Worm (Caenorhabditis elegans): Measurements from ENCODE around the gene lim-6.

The lim-6 gene

ce11 chrX:1103702-1104262 lies 31.5 kb downstream of the lim-6 start, which contains the start of gene ife-4 (continued):
- TF ChIP-seq fkh-10 (GFP tag; optimal IDR thresholded peaks at IDR 0.05), result no peak
- TF ChIP-seq lir-3 (tag; optimal IDR thresholded peaks at IDR 0.05; ENCODE audit: poor library complexity), result peak; percentile 28
- peak in 1 of 3 experiments; percentile 37 for TF ChIP-seq ceh-82 (tag; optimal IDR thresholded peaks at IDR 0.05)
- peak in 1 of 2 experiments; percentile 13 for TF ChIP-seq lsy-2 (tag; optimal IDR thresholded peaks at IDR 0.05)
- peak; percentile 39 for TF ChIP-seq unc-86 (tag; optimal IDR thresholded peaks at IDR 0.05)
- no peak for TF ChIP-seq isw-1 (GFP tag; IDR thresholded peaks at IDR 0.05)

- TF ChIP-seq nhr-76 (tag; optimal IDR thresholded peaks at IDR 0.05), result no peak
- TF ChIP-seq nhr-237 (tag; optimal IDR thresholded peaks at IDR 0.05), result no peak
These were observed 35.5 kb downstream of the lim-6 start, which contains the start of gene C05D9.4 for ce11 chrX:1107758-1108157. TSS of gene C05D9.4 (plus strand) at chrX:1108058.

ce11 chrX:1108874-1109273 lies 36.6 kb downstream of the lim-6 start:
- TF ChIP-seq unc-130 (tag; optimal IDR thresholded peaks at IDR 0.05) (peak; percentile 24), sox-4 (tag; optimal IDR thresholded peaks at IDR 0.05) (no peak), efl-1 (optimal IDR thresholded peaks at IDR 0.05) (no peak), efl-1 (GFP tag; optimal IDR thresholded peaks at IDR 0.05 in 1 of 2) (peak in 1 of 2 experiments; percentile 61), blmp-1 (tag; optimal IDR thresholded peaks at IDR 0.05) (no peak), lin-14 (GFP tag; optimal IDR thresholded peaks at IDR 0.05) (peak; percentile 71), nhr-71 (tag; optimal IDR thresholded peaks at IDR 0.05) (peak; percentile 44), snu-23 (GFP tag; optimal IDR thresholded peaks at IDR 0.05) (peak; percentile 7), lsy-2 (tag; optimal IDR thresholded peaks at IDR 0.05) (peak in 1 of 2 experiments; percentile 11), rnt-1 (tag; optimal IDR thresholded peaks at IDR 0.05) (peak; percentile 94), egl-13 (tag; optimal IDR thresholded peaks at IDR 0.05) (no peak), lin-39 (tag; optimal IDR thresholded peaks at IDR 0.05) (peak; percentile 74)

DNA sequence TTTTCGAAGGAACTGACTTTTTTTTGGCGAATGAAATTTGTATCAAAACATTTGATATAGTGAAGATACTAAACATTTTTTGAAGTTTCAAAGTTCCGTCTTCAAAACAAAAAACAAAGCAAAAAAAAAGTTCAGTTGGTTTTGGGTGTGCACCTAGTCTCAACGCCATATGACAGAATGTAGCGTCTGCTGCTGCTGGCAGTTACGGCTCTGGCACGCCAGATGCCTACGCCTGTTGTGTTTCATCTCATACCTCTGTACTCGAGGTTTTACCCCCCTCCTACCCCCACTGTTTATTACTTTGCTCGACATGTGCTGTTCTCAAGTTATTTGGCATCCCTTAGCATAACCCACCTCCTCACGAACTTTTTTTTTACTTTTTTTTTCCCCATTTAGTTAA lies 38.5 kb downstream of the lim-6 start:
- TF ChIP-seq nhr-71 (tag; optimal IDR thresholded peaks at IDR 0.05) (peak; percentile 38), Y116A8C.19 (tag; optimal IDR thresholded peaks at IDR 0.05; ENCODE audit: borderline replicate concordance) (no peak), lin-14 (GFP tag; optimal IDR thresholded peaks at IDR 0.05) (peak; percentile 51), rnt-1 (tag; optimal IDR thresholded peaks at IDR 0.05) (peak; percentile 55)

DNA sequence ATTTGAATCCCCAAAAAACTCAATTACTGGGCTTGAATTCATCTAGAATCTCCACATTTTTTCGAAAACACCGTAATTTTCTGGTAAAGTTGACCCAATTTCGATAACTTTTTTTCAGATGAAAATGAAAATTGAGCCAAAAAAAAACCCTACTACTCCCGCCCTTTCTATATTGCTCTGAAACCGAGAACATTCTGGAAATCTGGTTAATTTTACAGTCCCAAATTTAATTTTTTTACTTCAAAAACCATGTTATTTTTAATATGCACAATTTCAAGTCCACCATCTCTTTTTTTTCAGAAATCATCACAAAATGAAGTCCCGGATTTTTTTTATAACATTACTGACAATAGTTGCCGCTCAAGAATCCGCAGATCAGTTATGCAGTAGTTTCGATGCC lies 39.4 kb downstream of the lim-6 start, which contains the start of gene C05D9.3:
Gene C05D9.3 (plus strand): TSS at position 301 of the 400 bp plus-strand sequence.
- TF ChIP-seq aha-1 (tag; optimal IDR thresholded peaks at IDR 0.05) (no peak), ets-5 (GFP tag; IDR thresholded peaks at IDR 0.05) (no peak), elt-3 (tag; optimal IDR thresholded peaks at IDR 0.05) (no peak), isw-1 (GFP tag; IDR thresholded peaks at IDR 0.05) (no peak), mep-1 (tag; optimal IDR thresholded peaks at IDR 0.05) (no peak), C16A3.4 (tag; optimal IDR thresholded peaks at IDR 0.05) (no peak), egl-13 (tag; optimal IDR thresholded peaks at IDR 0.05) (no peak), nhr-11 (tag; optimal IDR thresholded peaks at IDR 0.05) (no peak), egl-27 (tag; optimal IDR thresholded peaks at IDR 0.05) (no peak), lir-3 (tag; optimal IDR thresholded peaks at IDR 0.05; ENCODE audit: poor library complexity) (no peak)

DNA sequence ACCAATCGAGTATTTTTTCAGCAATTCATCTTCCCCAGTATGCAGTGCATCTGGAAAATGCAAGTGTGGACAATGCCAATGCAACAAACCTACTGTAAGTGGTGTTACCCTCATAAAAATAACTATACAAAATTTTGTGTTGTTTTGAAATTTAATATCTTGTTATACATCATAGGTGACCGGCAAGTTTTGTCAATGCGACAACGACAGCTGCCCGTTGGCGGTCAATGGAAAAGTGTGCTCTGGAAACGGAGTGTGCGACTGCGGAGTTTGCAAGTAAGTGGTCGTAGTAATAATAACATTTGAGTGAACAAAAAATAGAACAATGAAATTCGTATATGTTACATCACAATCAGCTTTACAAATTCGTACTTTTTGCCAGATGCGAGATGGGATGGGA lies 43.0 kb downstream of the lim-6 start:
- TF ChIP-seq unc-86 (tag; optimal IDR thresholded peaks at IDR 0.05) (no peak), jun-1 (tag; optimal IDR thresholded peaks at IDR 0.05) (no peak), elt-3 (tag; optimal IDR thresholded peaks at IDR 0.05) (no peak), unc-30 (tag; optimal IDR thresholded peaks at IDR 0.05) (no peak), ztf-11 (tag; optimal IDR thresholded peaks at IDR 0.05) (no peak), xbp-1 (tag; optimal IDR thresholded peaks at IDR 0.05) (no peak), pag-3 (tag; optimal IDR thresholded peaks at IDR 0.05; ENCODE audit: borderline replicate concordance, insufficient read depth) (no peak), fkh-10 (GFP tag; optimal IDR thresholded peaks at IDR 0.05) (no peak), sup-37 (GFP tag; optimal IDR thresholded peaks at IDR 0.05) (no peak), unc-62 (GFP tag; optimal IDR thresholded peaks at IDR 0.05) (no peak), fos-1 (tag; optimal IDR thresholded peaks at IDR 0.05) (no peak), grh-1 (GFP tag; IDR thresholded peaks at IDR 0.05) (no peak), zag-1 (tag; optimal IDR thresholded peaks at IDR 0.05) (no peak), tbx-2 (tag; optimal IDR thresholded peaks at IDR 0.05) (no peak), C04F5.9 (tag; optimal IDR thresholded peaks at IDR 0.05) (no peak), sptf-1 (tag; optimal IDR thresholded peaks at IDR 0.05) (no peak), nhr-47 (tag; optimal IDR thresholded peaks at IDR 0.05) (no peak)

Measured in whole organism, L1 larva.